Worm (Caenorhabditis elegans) whole organism, L4 larva: ENCODE measurements around the gene sre-13.

ENCODE experiments used
- dmd-6 ChIP-seq: fragments of 200-800 bp; sonication (Bioruptor generic); IDR thresholded peaks from 2 replicates; pipeline ENCODE4 v1.3.6; 2022; ENCODE audit warnings: missing genetic modification reagents, missing genetic modification characterization, missing compliant biosample characterization
- lir-3 ChIP-seq: sonication (generic microtip); optimal IDR thresholded peaks from 2 replicates; lab custom pipeline; 2016; ENCODE audit warnings: mild to moderate bottlenecking, missing genetic modification characterization, missing compliant biosample characterization
- nhr-237 ChIP-seq: sonication (generic microtip); optimal IDR thresholded peaks from 2 replicates; lab custom pipeline; 2017; ENCODE audit warnings: missing biosample characterization, missing genetic modification characterization
- nhr-28 ChIP-seq: fragments of 150-350 bp; optimal IDR thresholded peaks from 2 replicates; lab custom pipeline; 2014; ENCODE audit warnings: missing biosample characterization, missing genetic modification characterization
- php-3 ChIP-seq: fragments of 200-800 bp; sonication (Bioruptor generic); IDR thresholded peaks from 2 replicates; pipeline ENCODE4 v1.3.6; 2022; ENCODE audit warnings: missing genetic modification reagents, missing genetic modification characterization, missing compliant biosample characterization
- skn-1 ChIP-seq: fragments of 150-350 bp; optimal IDR thresholded peaks from 2 replicates; lab custom pipeline; 2014; ENCODE audit warnings: missing biosample characterization, missing genetic modification characterization

ce11 chrII:14605479-14605878 lies 31.2 kb downstream of the sre-13 start, which contains the start of gene F19H8.2:
- TF ChIP-seq nhr-28 (tag; lab: Kevin White, UChicago) (no peak), dmd-6 (GFP tag; lab: Robert Waterston, UW) (no peak), nhr-237 (tag; lab: Kevin White, UChicago) (no peak), lir-3 (tag; lab: Kevin White, UChicago) (no peak), skn-1 (tag; lab: Kevin White, UChicago) (no peak), php-3 (GFP tag; lab: Robert Waterston, UW) (no peak)
